Fruit fly (Drosophila melanogaster): Measurements from ENCODE around the gene Tfb4.

DNA sequence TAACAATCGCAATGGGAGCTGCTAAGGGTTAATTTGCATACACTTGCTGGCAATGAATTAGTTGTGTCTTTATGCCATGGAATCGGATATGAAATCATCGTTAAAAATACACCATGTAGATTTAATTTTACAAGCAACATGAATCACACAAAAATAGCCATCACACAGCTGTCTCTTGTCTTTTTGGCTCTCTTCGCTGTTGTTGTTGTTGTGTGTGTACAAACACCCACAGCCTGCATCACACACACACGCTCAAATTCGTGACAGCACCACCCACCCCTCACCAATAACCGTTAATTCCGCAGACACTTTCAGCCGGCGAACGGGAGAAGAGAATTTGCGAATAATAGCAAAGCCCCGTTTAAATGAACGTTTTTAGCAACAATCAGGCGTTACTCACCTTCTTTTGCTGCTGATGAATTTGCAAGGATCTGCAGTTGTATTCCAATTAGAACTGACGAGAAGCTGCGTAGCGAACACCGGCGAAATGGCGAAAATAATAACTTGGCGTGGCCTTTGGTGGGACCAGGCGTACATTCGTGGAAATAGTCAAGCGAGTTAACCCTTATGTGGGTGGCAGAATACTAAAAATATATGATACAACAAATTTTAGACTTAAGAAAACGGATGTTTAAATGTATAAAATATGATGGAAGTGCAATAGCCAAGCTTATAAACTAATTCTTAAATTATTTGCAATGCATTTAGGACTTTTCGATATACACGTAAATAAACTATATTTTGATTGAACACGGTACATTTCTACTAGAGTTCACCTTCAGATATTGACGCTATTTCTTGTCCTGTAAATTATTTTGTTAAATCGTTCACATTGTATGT is 7.4 kb upstream of the Tfb4 start, which contains the start of gene capt:
- TF ChIP-seq CG6854 (GFP tag; optimal IDR thresholded peaks at IDR 0.05), result no peak
- peak; percentile 55; the same call in 1 of the 3 replicates for TF ChIP-seq eg (GFP tag; IDR thresholded peaks at IDR 0.05)
- no peak for TF ChIP-seq CG7368 (GFP tag; optimal IDR thresholded peaks at IDR 0.05)

All from whole organism, prepupa.